Worm (Caenorhabditis elegans): ENCODE measurements around the gene lip-1.

Gene lip-1

DNA sequence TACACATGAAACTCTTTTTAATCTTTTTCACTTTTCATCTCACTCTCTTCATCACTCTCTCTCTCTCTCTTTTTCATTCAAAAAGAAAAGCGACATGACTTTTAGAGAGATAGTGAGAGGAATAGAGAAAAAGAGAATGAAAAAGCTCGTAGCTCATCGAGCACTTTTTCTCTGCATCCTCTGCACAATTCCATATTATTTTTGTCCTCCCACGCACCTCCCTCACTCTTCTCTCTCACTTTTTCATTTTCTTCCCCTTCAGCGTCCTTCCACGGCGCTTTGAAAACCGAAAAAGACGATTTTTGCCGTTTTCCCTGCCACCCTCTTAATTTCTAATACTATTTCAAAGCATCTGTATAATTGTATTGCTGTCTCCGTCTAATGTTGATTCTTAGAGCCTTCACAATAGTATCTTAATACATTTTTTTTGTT is 3.7 kb upstream of the lip-1 start (continued):
- TF ChIP-seq jun-1 (tag; optimal IDR thresholded peaks at IDR 0.05) (peak; percentile 79), lin-39 (tag; optimal IDR thresholded peaks at IDR 0.05) (peak; percentile 61), aha-1 (tag; optimal IDR thresholded peaks at IDR 0.05) (peak; percentile 24), ets-5 (GFP tag; IDR thresholded peaks at IDR 0.05) (no peak), nhr-71 (tag; optimal IDR thresholded peaks at IDR 0.05) (peak; percentile 96), swsn-7 (tag; optimal IDR thresholded peaks at IDR 0.05) (peak; percentile 90), mab-9 (GFP tag; IDR thresholded peaks at IDR 0.05) (no peak; the same call in 1 of the 2 replicates), irx-1 (tag; optimal IDR thresholded peaks at IDR 0.05) (peak; percentile 79), C34B4.2 (tag; optimal IDR thresholded peaks at IDR 0.05) (no peak), lir-3 (tag; optimal IDR thresholded peaks at IDR 0.05; ENCODE audit: poor library complexity) (peak; percentile 70), nhr-85 (tag) (peak; percentile 69), mdl-1 (tag; optimal IDR thresholded peaks at IDR 0.05) (peak in 1 of 2 experiments; percentile 41), xbp-1 (tag; optimal IDR thresholded peaks at IDR 0.05) (peak; percentile 74), Y116A8C.19 (tag; optimal IDR thresholded peaks at IDR 0.05; ENCODE audit: borderline replicate concordance) (no peak), alr-1 (tag; optimal IDR thresholded peaks at IDR 0.05; ENCODE audit: borderline replicate concordance) (no peak), aly-2 (tag; optimal IDR thresholded peaks at IDR 0.05) (peak; percentile 58), unc-30 (tag; optimal IDR thresholded peaks at IDR 0.05) (no peak), fkh-4 (tag; optimal IDR thresholded peaks at IDR 0.05; ENCODE audit: borderline replicate concordance) (no peak), unc-98 (GFP tag; IDR thresholded peaks at IDR 0.05) (0 out of 2 replicates have a peak, but pooled peaks have one; percentile 28), grh-1 (GFP tag; IDR thresholded peaks at IDR 0.05) (no peak), isw-1 (GFP tag; IDR thresholded peaks at IDR 0.05) (peak; percentile 67), mep-1 (tag; optimal IDR thresholded peaks at IDR 0.05) (peak; percentile 59), efl-1 (optimal IDR thresholded peaks at IDR 0.05) (peak; percentile 72 to 74), efl-1 (GFP tag; optimal IDR thresholded peaks at IDR 0.05 in 1 of 2) (peak; percentile 40 to 90), egl-13 (tag; optimal IDR thresholded peaks at IDR 0.05) (peak; percentile 90), snpc-4 (tag; optimal IDR thresholded peaks at IDR 0.05) (no peak), hlh-17 (GFP tag; optimal IDR thresholded peaks at IDR 0.05; ENCODE audit: borderline replicate concordance) (no peak), fos-1 (tag; optimal IDR thresholded peaks at IDR 0.05) (peak; percentile 58), zip-4 (GFP tag; optimal IDR thresholded peaks at IDR 0.05) (no peak), ceh-82 (tag; optimal IDR thresholded peaks at IDR 0.05) (peak; percentile 67 to 78 (median 77)), efl-3 (GFP tag; optimal IDR thresholded peaks at IDR 0.05) (no peak), rnt-1 (tag; optimal IDR thresholded peaks at IDR 0.05) (peak; percentile 88), pax-3 (tag; optimal IDR thresholded peaks at IDR 0.05) (peak; percentile 31), blmp-1 (tag; optimal IDR thresholded peaks at IDR 0.05) (peak; percentile 80), snu-23 (GFP tag; optimal IDR thresholded peaks at IDR 0.05) (peak; percentile 90), nhr-11 (tag; optimal IDR thresholded peaks at IDR 0.05) (peak; percentile 77), dsc-1 (tag; optimal IDR thresholded peaks at IDR 0.05) (peak; percentile 83), F16B12.6 (tag; optimal IDR thresholded peaks at IDR 0.05) (no peak), zag-1 (tag; optimal IDR thresholded peaks at IDR 0.05) (peak; percentile 73), ceh-63 (GFP tag; optimal IDR thresholded peaks at IDR 0.05) (no peak), vab-15 (tag; optimal IDR thresholded peaks at IDR 0.05) (no peak), nhr-12 (tag; optimal IDR thresholded peaks at IDR 0.05) (no peak), C04F5.9 (tag; optimal IDR thresholded peaks at IDR 0.05) (no peak), nhr-76 (tag; optimal IDR thresholded peaks at IDR 0.05) (no peak), ztf-11 (tag; optimal IDR thresholded peaks at IDR 0.05) (no peak), sptf-1 (tag; optimal IDR thresholded peaks at IDR 0.05) (no peak), lsy-2 (tag; optimal IDR thresholded peaks at IDR 0.05) (peak; percentile 80 to 86), tlp-1 (tag; optimal IDR thresholded peaks at IDR 0.05) (no peak), nhr-28 (tag; optimal IDR thresholded peaks at IDR 0.05) (no peak), C16A3.4 (tag; optimal IDR thresholded peaks at IDR 0.05) (no peak)
